Worm (Caenorhabditis elegans) whole organism, L2 larva: ENCODE results near the gene lrpc-1.

ENCODE experiments used
- ama-1 ChIP-seq: fragments of 150-350 bp; optimal IDR thresholded peaks from 2 replicates; lab custom pipeline; 2018; ENCODE audit warnings: inconsistent platforms
- dmd-4 ChIP-seq: sonication (generic microtip); optimal IDR thresholded peaks from 2 replicates; lab custom pipeline; 2017; ENCODE audit warnings: missing biosample characterization, missing genetic modification characterization
- egl-27 ChIP-seq: sonication (generic microtip); optimal IDR thresholded peaks from 3 replicates; lab custom pipeline; 2017; ENCODE audit warnings: missing biosample characterization, missing genetic modification reagents, missing genetic modification characterization
- gmeb-1 ChIP-seq: fragments of 150-350 bp; optimal IDR thresholded peaks from 2 replicates; lab custom pipeline; 2014; ENCODE audit warnings: missing biosample characterization, missing genetic modification characterization
- mbf-1 ChIP-seq: sonication (generic microtip); optimal IDR thresholded peaks from 2 replicates; lab custom pipeline; 2017; ENCODE audit warnings: missing biosample characterization, missing genetic modification characterization
- nhr-11 ChIP-seq: fragments of 150-350 bp; optimal IDR thresholded peaks from 2 replicates; lab custom pipeline; 2014; ENCODE audit warnings: missing biosample characterization, missing genetic modification characterization
- nhr-237 ChIP-seq: fragments of 150-350 bp; optimal IDR thresholded peaks from 2 replicates; lab custom pipeline; 2014; ENCODE audit warnings: missing biosample characterization, missing genetic modification characterization
- nhr-77 ChIP-seq: fragments of 150-350 bp; optimal IDR thresholded peaks from 2 replicates; lab custom pipeline; 2014; ENCODE audit warnings: missing biosample characterization, missing genetic modification characterization
- peb-1 ChIP-seq: fragments of 150-350 bp; optimal IDR thresholded peaks from 2 replicates; lab custom pipeline; 2014; ENCODE audit warnings: missing biosample characterization, missing genetic modification characterization
- sem-4 ChIP-seq: fragments of 150-350 bp; optimal IDR thresholded peaks from 2 replicates; lab custom pipeline; 2014; ENCODE audit warnings: missing biosample characterization, missing genetic modification reagents, missing genetic modification characterization
- sma-9 ChIP-seq, 2 experiments: fragments of 150-350 bp in 1 of 2; sonication (generic microtip) in 1 of 2; optimal IDR thresholded peaks; 2 replicates each; lab custom pipeline; 2014 to 2016; ENCODE audit warnings: missing genetic modification characterization in 2 of 2, mild to moderate bottlenecking in 1 of 2, missing biosample characterization in 1 of 2, missing compliant biosample characterization in 1 of 2, missing genetic modification reagents in 1 of 2, moderate library complexity in 1 of 2
- snpc-4 ChIP-seq: fragments of 150-350 bp; optimal IDR thresholded peaks from 2 replicates; lab custom pipeline; 2014; ENCODE audit warnings: missing biosample characterization, missing genetic modification characterization
- unc-62 ChIP-seq: fragments of 150-350 bp; optimal IDR thresholded peaks from 2 replicates; lab custom pipeline; 2014; ENCODE audit warnings: missing biosample characterization, missing genetic modification reagents, missing genetic modification characterization
- ztf-4 ChIP-seq: fragments of 150-350 bp; optimal IDR thresholded peaks from 2 replicates; lab custom pipeline; 2014; ENCODE audit warnings: missing biosample characterization, missing genetic modification characterization

- TF ChIP-seq dmd-4, result no peak
- no peak for TF ChIP-seq ama-1
- TF ChIP-seq ztf-4 (tag; lab: Kevin White, UChicago), result no peak
- TF ChIP-seq mbf-1, result no peak
- TF ChIP-seq sem-4 (tag; lab: Kevin White, UChicago), result no peak
- no peak for TF ChIP-seq gmeb-1 (tag; lab: Kevin White, UChicago)
- TF ChIP-seq nhr-237 (tag; lab: Kevin White, UChicago), result no peak
- TF ChIP-seq snpc-4 (tag; lab: Kevin White, UChicago), result peak; percentile 95
- TF ChIP-seq unc-62 (GFP tag; lab: Kevin White, UChicago), result no peak
- TF ChIP-seq sma-9 (GFP tag; optimal IDR thresholded peaks at IDR 0.05; lab: Kevin White, UChicago), result no peak
- TF ChIP-seq sma-9 (tag; optimal IDR thresholded peaks at IDR 0.05; lab: Kevin White, UChicago), result no peak
- TF ChIP-seq egl-27 (tag; lab: Kevin White, UChicago), result no peak
- no peak for TF ChIP-seq nhr-11 (tag; lab: Kevin White, UChicago)
- TF ChIP-seq peb-1 (tag; lab: Kevin White, UChicago), result no peak
- no peak for TF ChIP-seq nhr-77
These were observed 26.0 kb downstream of the lrpc-1 start for ce11 chrV:5587042-5587441.
